Worm (Caenorhabditis elegans): ENCODE results near the gene F10E7.11.

DNA sequence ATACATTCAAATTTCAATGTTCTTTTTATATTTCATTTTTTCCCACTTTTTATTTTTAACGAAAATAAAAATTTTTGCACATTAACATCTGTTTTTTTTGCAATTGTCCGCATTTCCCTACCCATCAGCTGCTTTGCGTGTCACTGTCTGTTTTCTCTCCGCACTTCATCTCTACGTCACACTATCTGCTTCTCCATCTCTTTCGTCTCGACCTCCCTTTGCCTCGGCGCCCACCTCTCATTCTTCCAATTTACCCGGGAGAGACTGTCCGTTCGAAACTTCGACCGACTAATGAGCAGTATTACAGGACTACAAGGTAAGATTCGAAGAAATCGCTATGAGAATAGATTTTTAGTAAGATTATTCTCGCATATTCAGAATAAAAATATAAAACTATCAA lies 32.7 kb upstream of the F10E7.11 start, which contains the start of gene C27H5.2:
- TF ChIP-seq him-1 (tag; optimal IDR thresholded peaks at IDR 0.05) (no peak), W03F9.2 (tag; optimal IDR thresholded peaks at IDR 0.05) (no peak), dao-5 (tag; optimal IDR thresholded peaks at IDR 0.05) (no peak)

Measured in whole organism, L4/young adult.